Worm (Caenorhabditis elegans): ENCODE measurements around the gene C03B1.1.

The C03B1.1 gene

ce11 chrX:6391491-6391890, 16.9 kb downstream of the C03B1.1 start, which contains the start of gene igcm-2:
Gene igcm-2, minus strand, starts transcription at chrX:6391591.
- no peak for TF ChIP-seq dao-5 (tag; optimal IDR thresholded peaks at IDR 0.05)
- no peak for TF ChIP-seq W03F9.2 (tag; optimal IDR thresholded peaks at IDR 0.05)
- TF ChIP-seq him-1 (tag; optimal IDR thresholded peaks at IDR 0.05) = no peak

ce11 chrX:6399450-6399849, 24.9 kb downstream of the C03B1.1 start:
- no peak for TF ChIP-seq dao-5 (tag; optimal IDR thresholded peaks at IDR 0.05)

ce11 chrX:6403122-6403521, 28.6 kb downstream of the C03B1.1 start, which contains the start of gene glt-4:
Gene glt-4, plus strand, starts transcription at chrX:6403422.
- no peak for TF ChIP-seq him-1 (tag; optimal IDR thresholded peaks at IDR 0.05)
- no peak for TF ChIP-seq W03F9.2 (tag; optimal IDR thresholded peaks at IDR 0.05)
- no peak for TF ChIP-seq dao-5 (tag; optimal IDR thresholded peaks at IDR 0.05)

- no peak for TF ChIP-seq dao-5 (tag; optimal IDR thresholded peaks at IDR 0.05)
- TF ChIP-seq W03F9.2 (tag; optimal IDR thresholded peaks at IDR 0.05) = no peak
- no peak for TF ChIP-seq him-1 (tag; optimal IDR thresholded peaks at IDR 0.05)
These were observed 31.4 kb downstream of the C03B1.1 start for ce11 chrX:6405905-6406304.

ce11 chrX:6407805-6408204, 33.3 kb downstream of the C03B1.1 start:
- no peak for TF ChIP-seq him-1 (tag; optimal IDR thresholded peaks at IDR 0.05)
- no peak for TF ChIP-seq W03F9.2 (tag; optimal IDR thresholded peaks at IDR 0.05)
- TF ChIP-seq dao-5 (tag; optimal IDR thresholded peaks at IDR 0.05) = no peak

- TF ChIP-seq W03F9.2 (tag; optimal IDR thresholded peaks at IDR 0.05) (no peak), him-1 (tag; optimal IDR thresholded peaks at IDR 0.05) (no peak), dao-5 (tag; optimal IDR thresholded peaks at IDR 0.05) (no peak)
These were observed 33.7 kb downstream of the C03B1.1 start for ce11 chrX:6408286-6408685.

ce11 chrX:6408713-6409112, 34.2 kb downstream of the C03B1.1 start:
- TF ChIP-seq him-1 (tag; optimal IDR thresholded peaks at IDR 0.05) = no peak
- TF ChIP-seq dao-5 (tag; optimal IDR thresholded peaks at IDR 0.05) = no peak
- no peak for TF ChIP-seq W03F9.2 (tag; optimal IDR thresholded peaks at IDR 0.05)

ce11 chrX:6410177-6410765, 35.7 kb downstream of the C03B1.1 start, which contains the start of gene mup-2:
Gene mup-2, minus strand, starts transcription at chrX:6410227.
- TF ChIP-seq him-1 (tag; optimal IDR thresholded peaks at IDR 0.05) (no peak), dao-5 (tag; optimal IDR thresholded peaks at IDR 0.05) (no peak)

ce11 chrX:6412575-6412974, 38.0 kb downstream of the C03B1.1 start, which contains the start of gene T22E5.1:
Gene T22E5.1, plus strand, starts transcription at chrX:6412875.
- TF ChIP-seq dao-5 (tag; optimal IDR thresholded peaks at IDR 0.05) (no peak), him-1 (tag; optimal IDR thresholded peaks at IDR 0.05) (no peak), W03F9.2 (tag; optimal IDR thresholded peaks at IDR 0.05) (no peak)

ce11 chrX:6413583-6413982, 39.0 kb downstream of the C03B1.1 start:
- TF ChIP-seq him-1 (tag; optimal IDR thresholded peaks at IDR 0.05) (no peak), W03F9.2 (tag; optimal IDR thresholded peaks at IDR 0.05) (no peak), dao-5 (tag; optimal IDR thresholded peaks at IDR 0.05) (no peak)

- TF ChIP-seq dao-5 (tag; optimal IDR thresholded peaks at IDR 0.05) (no peak), him-1 (tag; optimal IDR thresholded peaks at IDR 0.05) (no peak), W03F9.2 (tag; optimal IDR thresholded peaks at IDR 0.05) (no peak)
These were observed 42.0 kb downstream of the C03B1.1 start, which contains the start of gene T22E5.6 for ce11 chrX:6416357-6417087. Gene T22E5.6, minus strand, starts transcription at chrX:6416407.

ce11 chrX:6419113-6419512, 44.6 kb downstream of the C03B1.1 start:
- no peak for TF ChIP-seq him-1 (tag; optimal IDR thresholded peaks at IDR 0.05)
- no peak for TF ChIP-seq W03F9.2 (tag; optimal IDR thresholded peaks at IDR 0.05)
- TF ChIP-seq dao-5 (tag; optimal IDR thresholded peaks at IDR 0.05) = no peak

ce11 chrX:6420681-6421080, 46.1 kb downstream of the C03B1.1 start, which contains the start of gene K10C2.12:
Gene K10C2.12, minus strand, starts transcription at chrX:6420781.
- no peak for TF ChIP-seq W03F9.2 (tag; optimal IDR thresholded peaks at IDR 0.05)
- no peak for TF ChIP-seq him-1 (tag; optimal IDR thresholded peaks at IDR 0.05)
- TF ChIP-seq dao-5 (tag; optimal IDR thresholded peaks at IDR 0.05) = no peak
